Worm (Caenorhabditis elegans): ENCODE measurements around the gene morc-1.

ce11 chrIII:5180588-5180987 lies 26.1 kb downstream of the morc-1 start:
- TF ChIP-seq cog-1 (tag; optimal IDR thresholded peaks at IDR 0.05) (no peak), ztf-29 (GFP tag; IDR thresholded peaks at IDR 0.05) (no peak), med-1 (GFP tag; optimal IDR thresholded peaks at IDR 0.05; ENCODE audit: insufficient read depth) (no peak), tab-1 (GFP tag; IDR thresholded peaks at IDR 0.05) (no peak), klf-2 (GFP tag; conservative IDR thresholded peaks at IDR 0.05) (no peak), flt-1 (GFP tag; IDR thresholded peaks at IDR 0.05) (no peak), ztf-23 (GFP tag; IDR thresholded peaks at IDR 0.05) (0 out of 2 replicates have a peak, but pooled peaks have one; percentile 40), T22C8.4 (GFP tag; IDR thresholded peaks at IDR 0.05) (no peak)
